Worm (Caenorhabditis elegans) whole organism, midembryonic: Measurements from ENCODE around the gene F13D12.8.

ENCODE experiments used
- T22C8.4 ChIP-seq: fragments of 200-800 bp; sonication (Bioruptor generic); IDR thresholded peaks from 2 replicates; pipeline ENCODE4 v1.3.6; 2022; ENCODE audit warnings: missing genetic modification characterization, missing compliant biosample characterization
- med-1 ChIP-seq: sonication (generic microtip); optimal IDR thresholded peaks from 2 replicates; lab custom pipeline; 2017; ENCODE audit warnings: missing genetic modification characterization, mild to moderate bottlenecking, missing compliant biosample characterization, antibody characterized with exemption, missing genetic modification reagents; ENCODE audit not compliant: insufficient read depth
- ref-1 ChIP-seq: fragments of 200-800 bp; sonication (Bioruptor generic); conservative IDR thresholded peaks from 2 replicates; pipeline ENCODE4 v1.3.6; 2022; ENCODE audit warnings: missing genetic modification reagents, missing genetic modification characterization, missing compliant biosample characterization
- tab-1 ChIP-seq: fragments of 200-800 bp; sonication (Bioruptor generic); IDR thresholded peaks from 2 replicates; pipeline ENCODE4 v1.3.6; 2022; ENCODE audit warnings: missing genetic modification characterization, missing compliant biosample characterization
- ztf-23 ChIP-seq: fragments of 200-800 bp; sonication (Bioruptor generic); IDR thresholded peaks from 2 replicates; pipeline ENCODE4 v1.3.6; 2022; ENCODE audit warnings: missing genetic modification reagents, missing genetic modification characterization, missing compliant biosample characterization
- ztf-29 ChIP-seq: fragments of 200-800 bp; sonication (Bioruptor generic); IDR thresholded peaks from 2 replicates; pipeline ENCODE4 v1.3.6; 2022; ENCODE audit warnings: missing genetic modification reagents, missing genetic modification characterization, missing compliant biosample characterization

- TF ChIP-seq med-1 (no peak), tab-1 (GFP tag; lab: Robert Waterston, UW) (no peak), ztf-29 (no peak), T22C8.4 (GFP tag; lab: Robert Waterston, UW) (no peak), ref-1 (GFP tag; lab: Robert Waterston, UW) (no peak), ztf-23 (GFP tag; lab: Robert Waterston, UW) (no peak)
Observed at ce11 chrII:11729757-11730535, 2.4 kb downstream of the F13D12.8 start.
